Worm (Caenorhabditis elegans): ENCODE data around the gene abt-4.

DNA sequence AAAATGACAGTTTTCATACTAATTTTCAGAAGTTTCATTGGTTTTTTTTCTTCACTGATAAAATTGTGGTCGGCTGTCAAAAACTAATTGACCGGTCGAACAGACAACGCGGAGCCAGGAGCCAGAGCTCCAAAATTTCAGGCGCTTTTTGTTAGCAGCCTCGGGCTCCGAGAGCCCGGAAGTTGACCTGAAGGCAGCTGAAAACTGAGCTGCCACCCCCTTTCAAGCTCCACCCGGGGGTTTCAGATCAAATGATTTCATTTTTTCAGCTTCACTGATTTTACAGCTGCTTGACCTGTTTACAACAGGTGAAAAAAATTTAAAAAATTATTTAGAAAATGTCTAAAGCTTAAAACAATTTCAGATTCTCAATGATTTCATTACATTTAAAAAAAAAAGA is 11.8 kb upstream of the abt-4 start:
- no peak for TF ChIP-seq pha-4 (tag; optimal IDR thresholded peaks at IDR 0.05)
- no peak for TF ChIP-seq mab-5 (tag; optimal IDR thresholded peaks at IDR 0.05)
- no peak for TF ChIP-seq unc-39 (tag; optimal IDR thresholded peaks at IDR 0.05)
- no peak for TF ChIP-seq snpc-4 (tag; optimal IDR thresholded peaks at IDR 0.05)
- TF ChIP-seq mep-1 (tag; optimal IDR thresholded peaks at IDR 0.05) = no peak
- no peak for TF ChIP-seq elt-1 (tag; optimal IDR thresholded peaks at IDR 0.05; ENCODE audit: borderline replicate concordance, insufficient read depth)
- no peak for TF ChIP-seq nhr-76 (tag; optimal IDR thresholded peaks at IDR 0.05)
- TF ChIP-seq tbx-8 (GFP tag; optimal IDR thresholded peaks at IDR 0.05) = no peak
- no peak for TF ChIP-seq blmp-1 (tag; optimal IDR thresholded peaks at IDR 0.05)
- TF ChIP-seq lin-13 (tag; optimal IDR thresholded peaks at IDR 0.05) = no peak
